Fruit fly (Drosophila melanogaster) whole organism, pupa: ENCODE measurements around the gene CG14043.

Experiments used
- CG13204 ChIP-seq: fragments of 200-800 bp; sonication (Bioruptor generic); optimal IDR thresholded peaks from 2 replicates; lab custom pipeline; 2018; ENCODE audit warnings: missing biosample characterization, mild to moderate bottlenecking, missing genetic modification characterization, moderate library complexity
- CG32121 ChIP-seq: fragments of 200-800 bp; sonication (Bioruptor generic); IDR thresholded peaks from 2 replicates; pipeline ENCODE4 v1.3.6; 2022; ENCODE audit warnings: missing biosample characterization, missing genetic modification characterization
- CG34367 ChIP-seq: fragments of 200-800 bp; sonication (Bioruptor generic); optimal IDR thresholded peaks from 2 replicates; lab custom pipeline; 2018; ENCODE audit warnings: missing biosample characterization, mild to moderate bottlenecking, missing genetic modification characterization
- CG8159 ChIP-seq: fragments of 200-800 bp; sonication (Bioruptor generic); optimal IDR thresholded peaks from 3 replicates; lab custom pipeline; 2018; ENCODE audit warnings: missing biosample characterization, mild to moderate bottlenecking, missing genetic modification characterization, moderate library complexity
- CG8301 ChIP-seq: fragments of 200-800 bp; sonication (Bioruptor generic); optimal IDR thresholded peaks from 2 replicates; lab custom pipeline; 2018; ENCODE audit warnings: missing biosample characterization, mild to moderate bottlenecking, missing genetic modification characterization
- CG9948 ChIP-seq: fragments of 200-800 bp; sonication (Bioruptor generic); optimal IDR thresholded peaks from 2 replicates; lab custom pipeline; 2018; ENCODE audit warnings: missing biosample characterization, mild to moderate bottlenecking, missing genetic modification characterization, moderate library complexity
- D1 ChIP-seq: fragments of 200-800 bp; sonication (Bioruptor generic); optimal IDR thresholded peaks from 2 replicates; lab custom pipeline; 2018; ENCODE audit warnings: missing biosample characterization, mild to moderate bottlenecking, missing genetic modification characterization, moderate library complexity
- Snoo ChIP-seq: fragments of 200-800 bp; sonication (Bioruptor generic); optimal IDR thresholded peaks from 3 replicates; lab custom pipeline; 2017; ENCODE audit warnings: missing biosample characterization, mild to moderate bottlenecking, missing genetic modification characterization, inconsistent platforms
- fd96Ca ChIP-seq: fragments of 200-800 bp; sonication (Bioruptor generic); IDR thresholded peaks from 3 replicates; pipeline ENCODE4 v1.3.6; 2022; ENCODE audit warnings: missing biosample characterization, missing genetic modification characterization

DNA sequence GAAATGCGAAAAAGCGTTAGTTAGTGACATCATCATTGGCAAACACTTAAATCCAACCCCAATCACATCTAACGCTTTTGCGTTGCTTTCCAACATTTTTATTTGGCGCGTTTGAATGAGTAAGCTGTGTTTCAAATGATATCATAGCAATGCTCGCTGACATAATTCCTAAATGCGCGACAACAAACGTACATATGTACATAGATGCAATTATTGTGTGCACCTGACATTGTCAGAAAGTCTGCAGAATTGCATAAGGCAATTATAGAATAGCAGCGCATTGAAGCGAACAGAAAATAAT, 26.7 kb downstream of the CG14043 start:
- TF ChIP-seq CG8159 (tag; lab: Kevin White, UChicago) (no peak), CG34367 (tag; lab: Kevin White, UChicago) (no peak), Snoo (no peak), CG9948 (no peak), CG32121 (GFP tag; lab: Robert Waterston, UW) (no peak), D1 (no peak), CG13204 (GFP tag; lab: Kevin White, UChicago) (no peak), fd96Ca (GFP tag; lab: Robert Waterston, UW) (no peak), CG8301 (tag; lab: Kevin White, UChicago) (no peak)
